Fruit fly (Drosophila melanogaster): Measurements from ENCODE around the gene Srp19.

The Srp19 gene

DNA sequence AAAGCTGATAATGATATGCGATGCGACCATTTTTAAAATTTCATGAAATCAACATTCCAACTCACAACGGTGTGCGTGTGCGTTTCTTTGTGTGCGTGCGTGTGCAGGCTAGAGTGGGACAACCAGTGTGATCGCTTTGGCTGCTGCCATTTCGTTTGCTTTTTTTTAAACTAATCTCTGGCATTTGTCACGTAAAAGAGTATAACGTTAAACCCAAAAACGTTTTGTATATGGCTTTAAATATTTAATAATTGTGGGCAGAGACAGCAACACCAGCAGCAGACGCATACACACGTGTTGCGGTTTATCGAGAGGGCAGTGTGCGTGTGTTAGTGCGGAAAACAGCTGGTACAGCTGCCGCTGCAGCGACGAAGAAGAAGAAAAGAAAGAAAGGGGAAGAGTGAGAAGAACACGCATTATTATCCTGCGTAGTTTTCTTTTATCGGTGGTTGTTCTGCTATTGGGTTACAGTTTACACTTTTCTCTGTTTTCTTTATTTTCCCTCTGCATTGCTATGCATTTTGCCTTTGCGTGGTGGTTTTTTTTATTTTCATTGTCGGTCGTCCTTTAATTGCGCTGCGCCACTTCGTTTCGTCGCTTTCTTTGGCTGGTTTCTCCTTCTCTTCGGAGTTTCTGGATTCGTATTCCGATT is 22.5 kb upstream of the Srp19 start (continued):
- TF ChIP-seq vri (GFP tag; optimal IDR thresholded peaks at IDR 0.05) (peak; percentile 17), CG10631 (GFP tag; optimal IDR thresholded peaks at IDR 0.05) (no peak), pdm3 (GFP tag; optimal IDR thresholded peaks at IDR 0.05) (no peak), CG8632 (GFP tag; optimal IDR thresholded peaks at IDR 0.05) (no peak), Sox102F (GFP tag; optimal IDR thresholded peaks at IDR 0.05) (peak; percentile 1), CG6792 (GFP tag; optimal IDR thresholded peaks at IDR 0.05) (no peak), CG15336 (GFP tag; IDR thresholded peaks at IDR 0.05) (no peak), CG9139 (GFP tag; optimal IDR thresholded peaks at IDR 0.05) (no peak), Met (GFP tag; optimal IDR thresholded peaks at IDR 0.05) (no peak), Eip93F (GFP tag; optimal IDR thresholded peaks at IDR 0.05) (no peak), Hr38 (GFP tag; optimal IDR thresholded peaks at IDR 0.05) (no peak), eg (GFP tag; IDR thresholded peaks at IDR 0.05) (no peak), Blimp-1 (GFP tag; optimal IDR thresholded peaks at IDR 0.05) (no peak), OdsH (GFP tag; optimal IDR thresholded peaks at IDR 0.05) (no peak), Hr39 (GFP tag; optimal IDR thresholded peaks at IDR 0.05) (no peak), CG4318 (GFP tag; optimal IDR thresholded peaks at IDR 0.05) (no peak), dsx (GFP tag; optimal IDR thresholded peaks at IDR 0.05; ENCODE audit: poor library complexity, severe bottlenecking) (no peak), esn (GFP tag; optimal IDR thresholded peaks at IDR 0.05) (no peak), CG31627 (GFP tag; optimal IDR thresholded peaks at IDR 0.05) (no peak), CG11294 (GFP tag; IDR thresholded peaks at IDR 0.05) (no peak), Eip78C (GFP tag) (peak; percentile 84), topi (GFP tag; optimal IDR thresholded peaks at IDR 0.05) (no peak), ss (GFP tag; optimal IDR thresholded peaks at IDR 0.05) (peak; percentile 9 to 49), Smox (GFP tag; optimal IDR thresholded peaks at IDR 0.05) (no peak), CG32006 (GFP tag; optimal IDR thresholded peaks at IDR 0.05) (no peak)

DNA sequence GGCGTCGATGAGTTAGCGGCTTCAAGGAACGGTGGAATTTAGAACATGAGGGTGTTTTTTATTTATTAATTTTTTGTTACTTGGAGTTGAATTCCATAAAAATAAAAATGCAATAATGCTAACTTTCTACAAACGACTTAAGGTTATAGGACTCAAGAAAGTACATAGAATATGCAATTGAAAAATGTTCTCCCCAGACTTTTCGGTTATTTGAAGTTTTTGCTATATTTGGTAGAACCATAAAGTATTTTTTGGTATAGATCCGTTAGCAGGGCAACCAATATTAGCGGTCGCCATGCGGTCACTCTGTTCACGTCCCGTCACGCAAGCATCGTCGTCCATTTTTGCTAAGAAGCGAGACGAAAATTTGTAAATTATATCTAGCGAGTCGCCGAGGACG is 21.7 kb upstream of the Srp19 start, which contains the start of gene akirin:
Gene akirin, plus strand, starts transcription at position 301 of the 400 bp plus-strand sequence.
- TF ChIP-seq CG6163 (GFP tag; IDR thresholded peaks at IDR 0.05) = 0 out of 3 replicates have a peak, but pooled peaks have one; percentile 39
- TF ChIP-seq CG3032 (tag; optimal IDR thresholded peaks at IDR 0.05) = no peak

DNA sequence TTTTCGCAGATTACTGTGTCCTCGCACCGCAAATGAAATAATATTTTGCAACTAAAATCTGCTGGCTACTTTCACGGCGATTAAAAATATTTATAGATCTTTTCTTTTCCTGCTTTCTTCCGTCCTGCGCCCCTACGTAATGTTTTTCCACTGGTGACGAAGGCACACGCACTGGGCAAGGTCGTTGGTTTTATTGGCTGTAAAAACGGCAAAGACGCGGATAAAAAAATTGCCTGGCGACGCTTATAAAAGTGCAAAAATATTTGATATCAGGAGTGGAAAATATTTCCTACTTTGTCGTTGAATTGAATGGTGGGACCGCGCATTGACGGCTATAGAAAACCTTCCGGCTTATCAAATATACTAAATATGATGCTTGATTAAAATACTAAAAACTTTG is 21.1 kb upstream of the Srp19 start, which contains the start of gene Sh3beta:
Gene Sh3beta, minus strand, starts transcription at position 327 of the 400 bp plus-strand sequence.
- TF ChIP-seq CG32006 (GFP tag; optimal IDR thresholded peaks at IDR 0.05) = no peak
- TF ChIP-seq svp (GFP tag) = no peak
- no peak for TF ChIP-seq CG8119 (GFP tag; IDR thresholded peaks at IDR 0.05)
- TF ChIP-seq dsx (GFP tag; optimal IDR thresholded peaks at IDR 0.05; ENCODE audit: poor library complexity, severe bottlenecking) = peak; percentile 86
- no peak for TF ChIP-seq Sox102F (GFP tag; optimal IDR thresholded peaks at IDR 0.05)
- TF ChIP-seq fd59A (GFP tag; optimal IDR thresholded peaks at IDR 0.05) = no peak
- no peak for TF ChIP-seq CG6808 (GFP tag; optimal IDR thresholded peaks at IDR 0.05)
- peak; percentile 25 for TF ChIP-seq CG6854 (GFP tag; optimal IDR thresholded peaks at IDR 0.05)
- no peak for TF ChIP-seq OdsH (GFP tag; optimal IDR thresholded peaks at IDR 0.05)
- TF ChIP-seq CG4318 (GFP tag; optimal IDR thresholded peaks at IDR 0.05) = no peak
- TF ChIP-seq eg (GFP tag; IDR thresholded peaks at IDR 0.05) = no peak
- TF ChIP-seq vri (GFP tag; optimal IDR thresholded peaks at IDR 0.05) = peak; percentile 8
- no peak for TF ChIP-seq fd85E (GFP tag; optimal IDR thresholded peaks at IDR 0.05)
- TF ChIP-seq CG31627 (GFP tag; optimal IDR thresholded peaks at IDR 0.05) = no peak
- no peak for TF ChIP-seq acj6 (GFP tag; optimal IDR thresholded peaks at IDR 0.05)
- no peak for TF ChIP-seq CG34406 (GFP tag; optimal IDR thresholded peaks at IDR 0.05)
- TF ChIP-seq Ets21C (GFP tag; optimal IDR thresholded peaks at IDR 0.05) = no peak
- TF ChIP-seq CG6276 (GFP tag; optimal IDR thresholded peaks at IDR 0.05) = no peak
- no peak for TF ChIP-seq spab (GFP tag; optimal IDR thresholded peaks at IDR 0.05)
- TF ChIP-seq Hr39 (GFP tag; optimal IDR thresholded peaks at IDR 0.05) = no peak
- no peak for TF ChIP-seq Smox (GFP tag; optimal IDR thresholded peaks at IDR 0.05)
- no peak for TF ChIP-seq CG6792 (GFP tag; optimal IDR thresholded peaks at IDR 0.05)
- TF ChIP-seq CG9139 (GFP tag; optimal IDR thresholded peaks at IDR 0.05) = no peak

All from whole organism, prepupa.